Worm (Caenorhabditis elegans): ENCODE data around the gene T24E12.6.

ce11 chrII:3727996-3728395 is 33.5 kb downstream of the T24E12.6 start, which contains the start of gene C46E10.8:
- no peak for TF ChIP-seq tab-1 (GFP tag; IDR thresholded peaks at IDR 0.05)
- no peak for TF ChIP-seq cog-1 (tag; optimal IDR thresholded peaks at IDR 0.05)
- no peak for TF ChIP-seq klf-2 (GFP tag; conservative IDR thresholded peaks at IDR 0.05)
- TF ChIP-seq flt-1 (GFP tag; IDR thresholded peaks at IDR 0.05), result no peak
- no peak for TF ChIP-seq ztf-29 (GFP tag; IDR thresholded peaks at IDR 0.05)
- no peak for TF ChIP-seq ztf-23 (GFP tag; IDR thresholded peaks at IDR 0.05)
- no peak for TF ChIP-seq ref-1 (GFP tag; conservative IDR thresholded peaks at IDR 0.05)

All from whole organism, midembryonic.